Fruit fly (Drosophila melanogaster): ENCODE data around the gene cm.

- TF ChIP-seq CG9139 (GFP tag; optimal IDR thresholded peaks at IDR 0.05) = no peak
- peak; percentile 31 for TF ChIP-seq Eip78C (GFP tag)
- no peak for TF ChIP-seq CG6792 (GFP tag; optimal IDR thresholded peaks at IDR 0.05)
- TF ChIP-seq Lpt (GFP tag; optimal IDR thresholded peaks at IDR 0.05) = no peak
- TF ChIP-seq svp (GFP tag) = peak; percentile 30
- no peak for TF ChIP-seq Hr39 (GFP tag; optimal IDR thresholded peaks at IDR 0.05)
- TF ChIP-seq CG6854 (GFP tag; optimal IDR thresholded peaks at IDR 0.05) = no peak
- TF ChIP-seq Blimp-1 (GFP tag; optimal IDR thresholded peaks at IDR 0.05) = no peak
- TF ChIP-seq CG15336 (GFP tag; IDR thresholded peaks at IDR 0.05) = no peak
- TF ChIP-seq ss (GFP tag; optimal IDR thresholded peaks at IDR 0.05) = no peak
- TF ChIP-seq CG16779 (tag; optimal IDR thresholded peaks at IDR 0.05) = no peak
- no peak for TF ChIP-seq pdm3 (GFP tag; optimal IDR thresholded peaks at IDR 0.05)
- no peak for TF ChIP-seq CG34406 (GFP tag; optimal IDR thresholded peaks at IDR 0.05)
- TF ChIP-seq CG32006 (GFP tag; optimal IDR thresholded peaks at IDR 0.05) = no peak
Measured at dm6 chrX:7004101-7004700, 6.7 kb downstream of the cm start.
